Fruit fly (Drosophila melanogaster) whole organism, embryonic: Measurements from ENCODE around the gene Rack1.
A peak's percentile ranks its signal among the peaks of the same experiment; 100 is the strongest.

Experiments
- Awh ChIP-seq: fragments of 200-800 bp; sonication (Bioruptor generic); IDR thresholded peaks from 2 replicates; pipeline ENCODE4, ENCODE4 v1.3.6; 2022; ENCODE audit warnings: missing biosample characterization, missing genetic modification characterization
- CG10147 ChIP-seq: fragments of 200-800 bp; sonication (Bioruptor generic); optimal IDR thresholded peaks from 2 replicates; lab custom pipeline; 2019; ENCODE audit warnings: missing biosample characterization, mild to moderate bottlenecking, missing genetic modification characterization, moderate library complexity
- CG10209 ChIP-seq: fragments of 200-800 bp; sonication (Bioruptor generic); optimal IDR thresholded peaks from 3 replicates; lab custom pipeline; 2017; ENCODE audit warnings: missing biosample characterization, mild to moderate bottlenecking, missing genetic modification characterization, missing genetic modification reagents
- CG12236 ChIP-seq: fragments of 200-800 bp; sonication (Bioruptor generic); optimal IDR thresholded peaks from 2 replicates; lab custom pipeline; 2016; ENCODE audit warnings: missing biosample characterization, missing genetic modification characterization
- CG14050 ChIP-seq: fragments of 200-800 bp; sonication (Bioruptor generic); IDR thresholded peaks from 3 replicates; pipeline ENCODE4 v1.3.6; 2022; ENCODE audit warnings: missing biosample characterization, missing genetic modification characterization
- CG15696 ChIP-seq: fragments of 200-800 bp; sonication (Bioruptor generic); optimal IDR thresholded peaks from 2 replicates; lab custom pipeline; 2019; ENCODE audit warnings: missing biosample characterization, mild to moderate bottlenecking, missing genetic modification characterization, moderate library complexity
- CG16815 ChIP-seq: fragments of 200-800 bp; sonication (Bioruptor generic); optimal IDR thresholded peaks from 3 replicates; lab custom pipeline; 2017; ENCODE audit warnings: missing biosample characterization, mild to moderate bottlenecking, missing genetic modification characterization
- CG17359 ChIP-seq: fragments of 200-800 bp; sonication (Bioruptor generic); optimal IDR thresholded peaks from 3 replicates; lab custom pipeline; 2018; ENCODE audit warnings: missing biosample characterization, mild to moderate bottlenecking, missing genetic modification characterization, moderate library complexity
- CG17912 ChIP-seq: fragments of 200-800 bp; sonication (Bioruptor generic); optimal IDR thresholded peaks from 2 replicates; lab custom pipeline; 2018; ENCODE audit warnings: missing biosample characterization, mild to moderate bottlenecking, missing genetic modification characterization
- CG1832 ChIP-seq: fragments of 200-800 bp; sonication (Bioruptor generic); optimal IDR thresholded peaks from 2 replicates; lab custom pipeline; 2017; ENCODE audit warnings: missing biosample characterization, mild to moderate bottlenecking, missing genetic modification characterization, inconsistent platforms
- CG2712 ChIP-seq: fragments of 200-800 bp; optimal IDR thresholded peaks from 3 replicates; lab custom pipeline; 2019; ENCODE audit warnings: missing biosample characterization, mild to moderate bottlenecking, missing genetic modification characterization, moderate library complexity
- CG4328 ChIP-seq: fragments of 200-800 bp; sonication (Bioruptor generic); optimal IDR thresholded peaks from 3 replicates; lab custom pipeline; 2017; ENCODE audit warnings: missing biosample characterization, missing genetic modification reagents, missing genetic modification characterization
- CG6272 ChIP-seq: fragments of 200-800 bp; sonication (Bioruptor generic); IDR thresholded peaks from 2 replicates; pipeline ENCODE4 v1.3.6; 2022; ENCODE audit warnings: missing biosample characterization, missing genetic modification characterization
- CG7271 ChIP-seq: fragments of 200-800 bp; sonication (Bioruptor generic); optimal IDR thresholded peaks from 2 replicates; lab custom pipeline; 2018; ENCODE audit warnings: missing biosample characterization, mild to moderate bottlenecking, missing genetic modification characterization, moderate library complexity
- CG7745 ChIP-seq: fragments of 200-800 bp; sonication (Bioruptor generic); optimal IDR thresholded peaks from 2 replicates; lab custom pipeline; 2018; ENCODE audit warnings: missing biosample characterization, mild to moderate bottlenecking, missing genetic modification characterization, moderate library complexity
- CG7839 ChIP-seq: fragments of 200-800 bp; sonication (Bioruptor generic); optimal IDR thresholded peaks from 3 replicates; lab custom pipeline; 2018; ENCODE audit warnings: missing biosample characterization, mild to moderate bottlenecking, missing genetic modification characterization, moderate library complexity
- CG9727 ChIP-seq: fragments of 200-800 bp; sonication (Bioruptor generic); optimal IDR thresholded peaks from 3 replicates; lab custom pipeline; 2017; ENCODE audit warnings: missing biosample characterization, mild to moderate bottlenecking, missing genetic modification characterization
- CkIIα-i1 ChIP-seq: fragments of 200-800 bp; sonication (Bioruptor generic); IDR thresholded peaks from 2 replicates; pipeline ENCODE4 v1.3.6; 2022; ENCODE audit warnings: missing biosample characterization, missing genetic modification characterization
- CrebB ChIP-seq: fragments of 200-800 bp; sonication (Bioruptor generic); optimal IDR thresholded peaks from 3 replicates; lab custom pipeline; 2018; ENCODE audit warnings: missing biosample characterization, mild to moderate bottlenecking, missing genetic modification characterization
- D ChIP-seq, 2 experiments: fragments of 200-800 bp in 1 of 2; fragments of >200 bp in 1 of 2; sonication (Bioruptor generic) in 1 of 2; optimal IDR thresholded peaks; 2 replicates in 1 of 2; 3 replicates in 1 of 2; lab custom pipeline; 2017; ENCODE audit warnings: mild to moderate bottlenecking in 1 of 2, missing biosample characterization in 1 of 2, missing genetic modification characterization in 1 of 2, missing genetic modification reagents in 1 of 2
- Eip74EF ChIP-seq, 2 experiments: fragments of 200-800 bp in 1 of 2; fragments of >200 bp in 1 of 2; sonication (Bioruptor generic) in 1 of 2; optimal IDR thresholded peaks; 2 replicates each; lab custom pipeline; 2017 to 2019; ENCODE audit warnings: missing biosample characterization in 2 of 2, missing genetic modification characterization in 2 of 2, mild to moderate bottlenecking in 1 of 2, moderate library complexity in 1 of 2
- Gsc ChIP-seq: fragments of 200-800 bp; sonication (Bioruptor generic); IDR thresholded peaks from 2 replicates; pipeline ENCODE4 v1.3.6; 2022; ENCODE audit warnings: missing biosample characterization, missing genetic modification characterization
- Gug ChIP-seq: fragments of 200-800 bp; sonication (Bioruptor generic); IDR thresholded peaks from 4 replicates; pipeline ENCODE4 v1.3.6; 2022; ENCODE audit warnings: missing biosample characterization, missing genetic modification characterization
- HHEX ChIP-seq: fragments of 200-800 bp; sonication (Bioruptor generic); optimal IDR thresholded peaks from 3 replicates; lab custom pipeline; 2017; ENCODE audit warnings: missing biosample characterization, mild to moderate bottlenecking, missing genetic modification characterization, missing genetic modification reagents
- HmgD ChIP-seq: fragments of 200-800 bp; sonication (Bioruptor generic); optimal IDR thresholded peaks from 3 replicates; lab custom pipeline; 2016; ENCODE audit warnings: missing biosample characterization, missing genetic modification characterization
- NFAT ChIP-seq: fragments of 200-800 bp; sonication (Bioruptor generic); IDR thresholded peaks from 2 replicates; pipeline ENCODE4 v1.3.6; 2022; ENCODE audit warnings: missing biosample characterization, missing genetic modification characterization
- Optix ChIP-seq: fragments of 200-800 bp; sonication (Bioruptor generic); IDR thresholded peaks from 3 replicates; pipeline ENCODE4 v1.3.6; 2022; ENCODE audit warnings: missing biosample characterization, missing genetic modification characterization
- Poxn ChIP-seq: fragments of 200-800 bp; sonication (Bioruptor generic); IDR thresholded peaks from 2 replicates; pipeline ENCODE4 v1.3.6; 2022; ENCODE audit warnings: missing biosample characterization, missing genetic modification characterization
- Trl ChIP-seq, 3 experiments: fragments of >200 bp in 2 of 3; fragments of 200-800 bp in 1 of 3; sonication (Bioruptor generic) in 1 of 3; optimal IDR thresholded peaks; 2 replicates in 1 of 3; 3 replicates in 2 of 3; lab custom pipeline; 2016 to 2017; ENCODE audit warnings: missing biosample characterization in 1 of 3, missing genetic modification characterization in 1 of 3
- Xrp1 ChIP-seq: fragments of 200-800 bp; sonication (Bioruptor generic); IDR thresholded peaks from 2 replicates; pipeline ENCODE4 v1.3.6; 2022; ENCODE audit warnings: missing biosample characterization, missing genetic modification characterization
- ap ChIP-seq: fragments of 200-800 bp; sonication (Bioruptor generic); IDR thresholded peaks from 2 replicates; pipeline ENCODE4 v1.3.6; 2022; ENCODE audit warnings: missing biosample characterization, missing genetic modification characterization
- dmrt99B ChIP-seq: fragments of 200-800 bp; sonication (Bioruptor generic); optimal IDR thresholded peaks from 2 replicates; lab custom pipeline; 2018; ENCODE audit warnings: missing biosample characterization, mild to moderate bottlenecking, missing genetic modification characterization, moderate library complexity
- dpn ChIP-seq, 2 experiments: fragments of 200-800 bp; sonication (Bioruptor generic); optimal IDR thresholded peaks; 3 replicates each; lab custom pipeline; 2016; ENCODE audit warnings: missing biosample characterization in 2 of 2, missing genetic modification characterization in 2 of 2
- eyg ChIP-seq: fragments of 200-800 bp; sonication (Bioruptor generic); optimal IDR thresholded peaks from 3 replicates; lab custom pipeline; 2016; ENCODE audit warnings: missing biosample characterization, missing genetic modification characterization
- gfzf ChIP-seq: fragments of 200-800 bp; sonication (Bioruptor generic); optimal IDR thresholded peaks from 2 replicates; lab custom pipeline; 2016; ENCODE audit warnings: missing biosample characterization, mild to moderate bottlenecking, missing genetic modification characterization, moderate library complexity
- hbn ChIP-seq: fragments of 200-800 bp; sonication (Bioruptor generic); IDR thresholded peaks from 2 replicates; pipeline ENCODE4 v1.3.6; 2022; ENCODE audit warnings: missing biosample characterization, missing genetic modification characterization; ENCODE audit not compliant: partially characterized antibody
- lilli ChIP-seq: fragments of 200-800 bp; sonication (Bioruptor generic); optimal IDR thresholded peaks from 3 replicates; lab custom pipeline; 2016; ENCODE audit warnings: missing biosample characterization, missing genetic modification characterization
- lola ChIP-seq, 3 experiments: fragments of >200 bp in 2 of 3; fragments of 200-800 bp in 1 of 3; sonication (Bioruptor generic) in 1 of 3; optimal IDR thresholded peaks; 2 replicates each; lab custom pipeline; 2017 to 2019; ENCODE audit warnings: missing biosample characterization in 3 of 3, missing genetic modification characterization in 3 of 3, mild to moderate bottlenecking in 1 of 3, moderate library complexity in 1 of 3
- odd ChIP-seq: fragments of 200-800 bp; sonication (Bioruptor generic); optimal IDR thresholded peaks from 2 replicates; lab custom pipeline; 2017; ENCODE audit warnings: missing biosample characterization, mild to moderate bottlenecking, missing genetic modification characterization
- onecut ChIP-seq: fragments of 200-800 bp; sonication (Bioruptor generic); IDR thresholded peaks from 2 replicates; pipeline ENCODE4 v1.3.6; 2022; ENCODE audit warnings: missing biosample characterization, missing genetic modification characterization
- pho ChIP-seq: fragments of 200-800 bp; sonication (Bioruptor generic); optimal IDR thresholded peaks from 2 replicates; lab custom pipeline; 2016; ENCODE audit warnings: missing biosample characterization, missing genetic modification characterization
- prd ChIP-seq, 3 experiments: fragments of >200 bp in 2 of 3; fragments of 200-800 bp in 1 of 3; sonication (Bioruptor generic) in 1 of 3; optimal IDR thresholded peaks in 2 of 3; IDR thresholded peaks in 1 of 3; 2 replicates in 2 of 3; 3 replicates in 1 of 3; pipeline versions ENCODE4 v1.3.6 to Lab custom; 2017 to 2022; ENCODE audit warnings: missing biosample characterization in 1 of 3, missing genetic modification characterization in 1 of 3
- run ChIP-seq: fragments of 200-800 bp; sonication (Bioruptor generic); optimal IDR thresholded peaks from 3 replicates; lab custom pipeline; 2018; ENCODE audit warnings: missing biosample characterization, mild to moderate bottlenecking, missing genetic modification characterization
- sr ChIP-seq: fragments of 200-800 bp; sonication (Bioruptor generic); IDR thresholded peaks from 3 replicates; pipeline ENCODE4 v1.3.6; 2022; ENCODE audit warnings: missing biosample characterization, missing genetic modification characterization
- ssp ChIP-seq: fragments of 200-800 bp; sonication (Bioruptor generic); IDR thresholded peaks from 2 replicates; pipeline ENCODE4 v1.3.6; 2022; ENCODE audit warnings: missing biosample characterization, missing genetic modification characterization
- stwl ChIP-seq: fragments of 200-800 bp; sonication (Bioruptor generic); optimal IDR thresholded peaks from 3 replicates; lab custom pipeline; 2018; ENCODE audit warnings: missing biosample characterization, mild to moderate bottlenecking, missing genetic modification characterization, moderate library complexity
- ttk ChIP-seq: fragments of 200-800 bp; sonication (Bioruptor generic); IDR thresholded peaks from 2 replicates; pipeline ENCODE4 v2.1.2; 2022; ENCODE audit warnings: missing biosample characterization, missing genetic modification characterization

The Rack1 gene

dm6 chr2L:7782788-7783401 is 44.2 kb downstream of the Rack1 start, which contains the start of gene Brd7-9 (continued):
- TF ChIP-seq Awh (GFP tag; lab: Robert Waterston, UW) (peak; percentile 82), Optix (peak; percentile 68; the same call in 2 of the 3 replicates), CG2712 (tag; lab: Kevin White, UChicago) (peak; percentile 76), CG9727 (GFP tag; lab: Kevin White, UChicago) (peak; percentile 79), D (optimal IDR thresholded peaks at IDR 0.05; lab: Kevin White, UChicago) (no peak), D (GFP tag; optimal IDR thresholded peaks at IDR 0.05; lab: Kevin White, UChicago) (peak; percentile 61), Eip74EF (GFP tag; optimal IDR thresholded peaks at IDR 0.05; lab: Kevin White, UChicago) (peak in 1 of 2 experiments; percentile 64), lilli (GFP tag; lab: Kevin White, UChicago) (peak; percentile 73), ssp (peak; percentile 33; the same call in 1 of the 2 replicates), CG7745 (tag; lab: Kevin White, UChicago) (no peak), CG16815 (peak; percentile 3), CG17359 (tag; lab: Kevin White, UChicago) (peak; percentile 81), odd (peak; percentile 63), Trl (optimal IDR thresholded peaks at IDR 0.05; lab: Kevin White, UChicago) (no peak), Trl (GFP tag; optimal IDR thresholded peaks at IDR 0.05; lab: Kevin White, UChicago) (peak; percentile 68), ap (GFP tag; lab: Robert Waterston, UW) (peak; percentile 79), CG1832 (GFP tag; lab: Kevin White, UChicago) (peak; percentile 62), CG7271 (no peak), CG15696 (tag; lab: Kevin White, UChicago) (no peak), pho (GFP tag; lab: Kevin White, UChicago) (peak; percentile 55), CG4328 (no peak), CG10147 (GFP tag; lab: Kevin White, UChicago) (peak; percentile 21), Xrp1 (GFP tag; lab: Robert Waterston, UW) (peak; percentile 81), CkIIα-i1 (GFP tag; lab: Robert Waterston, UW) (no peak), CG10209 (GFP tag; lab: Kevin White, UChicago) (peak; percentile 68), dpn (GFP tag; optimal IDR thresholded peaks at IDR 0.05; lab: Kevin White, UChicago) (peak; percentile 60 to 78), CG12236 (GFP tag; lab: Kevin White, UChicago) (no peak), HHEX (GFP tag; lab: Kevin White, UChicago) (peak; percentile 67), Gug (GFP tag; lab: Robert Waterston, UW) (peak; percentile 46; the same call in 2 of the 4 replicates), lola (GFP tag; optimal IDR thresholded peaks at IDR 0.05; lab: Kevin White, UChicago) (peak in 1 of 3 experiments; percentile 54), gfzf (GFP tag; lab: Kevin White, UChicago) (peak; percentile 71), CG7839 (peak; percentile 78), hbn (GFP tag; lab: Robert Waterston, UW) (no peak; the same call in 1 of the 2 replicates), stwl (tag; lab: Kevin White, UChicago) (peak; percentile 88), CG14050 (peak; percentile 77), onecut (GFP tag; lab: Robert Waterston, UW) (peak; percentile 73), NFAT (peak; percentile 84), HmgD (GFP tag; lab: Kevin White, UChicago) (no peak), CG17912 (no peak), eyg (peak; percentile 50), sr (GFP tag; lab: Robert Waterston, UW) (peak; percentile 59; the same call in 2 of the 3 replicates), CG6272 (GFP tag; lab: Robert Waterston, UW) (no peak), Gsc (GFP tag; lab: Robert Waterston, UW) (no peak), dmrt99B (tag; lab: Kevin White, UChicago) (peak; percentile 79), CrebB (tag; lab: Kevin White, UChicago) (peak; percentile 12), ttk (GFP tag; lab: Robert Waterston, UW) (peak; percentile 71), run (peak; percentile 5), prd (optimal IDR thresholded peaks at IDR 0.05; lab: Kevin White, UChicago) (no peak), prd (GFP tag; IDR thresholded peaks at IDR 0.05; lab: Robert Waterston, UW) (peak; percentile 78), Poxn (GFP tag; lab: Robert Waterston, UW) (0 out of 2 replicates have a peak, but pooled peaks have one; percentile 14)
